Worm (Caenorhabditis elegans) whole organism, L4 larva: ENCODE results near the gene F47B8.14.

Experiments
- F10B5.3 ChIP-seq: sonication (generic microtip); optimal IDR thresholded peaks from 2 replicates; lab custom pipeline; 2016; ENCODE audit warnings: mild to moderate bottlenecking, missing genetic modification characterization, missing compliant biosample characterization
- F37D6.2 ChIP-seq: sonication (generic microtip); optimal IDR thresholded peaks from 2 replicates; lab custom pipeline; 2016; ENCODE audit warnings: mild to moderate bottlenecking, missing genetic modification characterization, missing compliant biosample characterization
- daf-8 ChIP-seq: fragments of 200-800 bp; sonication (Bioruptor generic); IDR thresholded peaks from 2 replicates; pipeline ENCODE4 v1.3.6; 2022; ENCODE audit warnings: missing genetic modification characterization, missing compliant biosample characterization
- dmd-8 ChIP-seq: fragments of 200-800 bp; sonication (Bioruptor generic); IDR thresholded peaks from 2 replicates; pipeline ENCODE4 v1.3.6; 2022; ENCODE audit warnings: missing genetic modification characterization, missing compliant biosample characterization
- hmg-1.1 ChIP-seq: fragments of 200-800 bp; sonication (Bioruptor generic); IDR thresholded peaks from 2 replicates; pipeline ENCODE4 v1.3.6; 2022; ENCODE audit warnings: missing genetic modification reagents, missing genetic modification characterization, missing compliant biosample characterization
- lin-13 ChIP-seq: fragments of 150-350 bp; optimal IDR thresholded peaks from 2 replicates; lab custom pipeline; 2014; ENCODE audit warnings: missing biosample characterization, missing genetic modification reagents, missing genetic modification characterization
- lin-15B ChIP-seq: fragments of 150-350 bp; sonication (generic microtip); optimal IDR thresholded peaks from 3 replicates; lab custom pipeline; 2014; ENCODE audit warnings: missing biosample characterization, missing genetic modification characterization
- lin-39 ChIP-seq: fragments of 150-350 bp; optimal IDR thresholded peaks from 2 replicates; lab custom pipeline; 2014; ENCODE audit warnings: missing biosample characterization, missing genetic modification reagents, missing genetic modification characterization
- nhr-11 ChIP-seq: fragments of 150-350 bp; optimal IDR thresholded peaks from 2 replicates; lab custom pipeline; 2014; ENCODE audit warnings: missing biosample characterization, missing genetic modification characterization
- nhr-76 ChIP-seq: fragments of 150-350 bp; optimal IDR thresholded peaks from 2 replicates; lab custom pipeline; 2014; ENCODE audit warnings: missing biosample characterization, missing genetic modification characterization
- unc-62 ChIP-seq, 3 experiments: fragments of 150-350 bp in 1 of 3; sonication (generic microtip); optimal IDR thresholded peaks in 2 of 3; peaks in 1 of 3; 1 replicate in 1 of 3; 2 replicates in 2 of 3; lab custom pipeline; 2014 to 2017; ENCODE audit warnings: missing biosample characterization in 3 of 3, missing genetic modification characterization in 3 of 3, missing genetic modification reagents in 3 of 3, missing genotype in 1 of 3

DNA sequence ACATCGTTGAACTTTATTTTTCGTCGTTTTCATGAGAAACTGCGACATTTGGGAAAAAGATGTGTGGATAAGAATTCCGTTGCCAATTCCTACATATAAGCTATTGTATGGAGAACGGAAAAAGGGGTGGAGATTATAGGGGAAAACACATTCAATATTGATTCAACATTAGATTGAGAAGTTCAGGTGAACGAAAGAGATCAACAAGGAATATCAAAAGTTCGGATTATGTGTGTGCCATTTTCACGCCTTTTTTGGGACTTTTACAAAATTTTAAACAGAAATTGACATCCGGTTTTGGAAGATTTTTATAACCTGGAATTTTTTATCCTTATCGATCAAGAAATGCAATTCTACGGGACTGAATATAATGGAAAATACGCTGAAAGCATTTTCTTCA lies 7.4 kb downstream of the F47B8.14 start, which contains the start of gene F47B8.5:
- TF ChIP-seq lin-13 (GFP tag; lab: Kevin White, UChicago) (no peak), lin-39 (no peak), lin-15B (tag; lab: Kevin White, UChicago) (no peak), unc-62 (GFP tag; optimal IDR thresholded peaks at IDR 0.05 in 1 of 2; lab: Kevin White, UChicago) (no peak), unc-62 (tag; optimal IDR thresholded peaks at IDR 0.05; lab: Kevin White, UChicago) (no peak), daf-8 (GFP tag; lab: Robert Waterston, UW) (no peak), F37D6.2 (tag; lab: Kevin White, UChicago) (no peak), nhr-11 (tag; lab: Kevin White, UChicago) (no peak), F10B5.3 (tag; lab: Kevin White, UChicago) (no peak), hmg-1.1 (no peak), dmd-8 (GFP tag; lab: Robert Waterston, UW) (no peak), nhr-76 (tag; lab: Kevin White, UChicago) (no peak)
